Worm (Caenorhabditis elegans): ENCODE measurements around the gene best-7.

- TF ChIP-seq nhr-76 (tag; optimal IDR thresholded peaks at IDR 0.05) (no peak), nhr-28 (tag; optimal IDR thresholded peaks at IDR 0.05) (no peak), unc-62 (GFP tag; optimal IDR thresholded peaks at IDR 0.05) (no peak), nhr-12 (tag; optimal IDR thresholded peaks at IDR 0.05) (no peak), nfya-1 (tag; optimal IDR thresholded peaks at IDR 0.05; ENCODE audit: insufficient read depth) (no peak), ama-1 (optimal IDR thresholded peaks at IDR 0.05) (no peak), ztf-11 (tag; optimal IDR thresholded peaks at IDR 0.05) (no peak), fkh-10 (GFP tag; optimal IDR thresholded peaks at IDR 0.05) (no peak), R02D3.7 (tag; optimal IDR thresholded peaks at IDR 0.05) (no peak), ZK546.5 (tag; optimal IDR thresholded peaks at IDR 0.05) (no peak)
These were observed 22.9 kb downstream of the best-7 start, which contains the start of gene R07H5.9 for ce11 chrIV:11207186-11207585.
